Fruit fly (Drosophila melanogaster): ENCODE results near the gene CG8209.

DNA sequence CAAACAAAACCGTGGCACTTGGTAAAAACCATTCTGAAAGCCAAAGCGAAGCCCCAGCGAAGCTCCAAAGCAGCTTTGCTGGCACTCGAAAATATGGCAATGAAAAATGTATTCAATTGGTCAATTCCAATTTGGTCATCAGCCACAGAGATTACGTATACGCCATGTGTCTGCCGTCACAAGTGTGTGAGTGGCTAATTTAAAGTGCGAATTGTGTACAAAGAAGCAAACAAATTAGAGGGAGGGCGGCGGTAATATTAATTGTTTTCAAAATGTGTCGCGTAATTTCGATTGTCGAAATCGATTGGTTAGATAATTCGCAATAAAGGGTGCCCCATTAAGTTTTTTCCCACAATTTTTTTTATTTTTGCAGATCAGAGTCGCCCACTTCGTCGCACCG is 26.4 kb upstream of the CG8209 start:
- TF ChIP-seq achi (GFP tag; optimal IDR thresholded peaks at IDR 0.05): no peak
- no peak for TF ChIP-seq Sox102F (GFP tag; optimal IDR thresholded peaks at IDR 0.05)
- no peak for TF ChIP-seq Blimp-1 (GFP tag; optimal IDR thresholded peaks at IDR 0.05)
- no peak for TF ChIP-seq dac (GFP tag; optimal IDR thresholded peaks at IDR 0.05)

All from whole organism, prepupa.